Fruit fly (Drosophila melanogaster) whole organism, embryonic: ENCODE results near the gene Hr4.
A peak's percentile ranks its signal among the peaks of the same experiment; 100 is the strongest.

Experiments
- CG10147 ChIP-seq: fragments of 200-800 bp; sonication (Bioruptor generic); optimal IDR thresholded peaks from 2 replicates; lab custom pipeline; 2019; ENCODE audit warnings: missing biosample characterization, mild to moderate bottlenecking, missing genetic modification characterization, moderate library complexity
- CG11398 ChIP-seq: fragments of 200-800 bp; sonication (Bioruptor generic); optimal IDR thresholded peaks from 2 replicates; lab custom pipeline; 2016; ENCODE audit warnings: missing biosample characterization, missing genetic modification characterization
- CG11695 ChIP-seq: fragments of 200-800 bp; sonication (Bioruptor generic); IDR thresholded peaks from 3 replicates; pipeline ENCODE4 v1.3.6; 2022; ENCODE audit warnings: missing biosample characterization, missing genetic modification characterization
- CG12104 ChIP-seq: fragments of 200-800 bp; sonication (Bioruptor generic); optimal IDR thresholded peaks from 3 replicates; lab custom pipeline; 2016; ENCODE audit warnings: missing biosample characterization, missing genetic modification characterization
- CG16813 ChIP-seq: fragments of 200-800 bp; sonication (Bioruptor generic); IDR thresholded peaks from 3 replicates; pipeline ENCODE4 v1.3.6; 2022; ENCODE audit warnings: missing biosample characterization, missing genetic modification characterization; ENCODE audit not compliant: partially characterized antibody
- CG16815 ChIP-seq: fragments of 200-800 bp; sonication (Bioruptor generic); optimal IDR thresholded peaks from 3 replicates; lab custom pipeline; 2017; ENCODE audit warnings: missing biosample characterization, mild to moderate bottlenecking, missing genetic modification characterization
- CG31365 ChIP-seq: fragments of 200-800 bp; sonication (Bioruptor generic); optimal IDR thresholded peaks from 2 replicates; lab custom pipeline; 2018; ENCODE audit warnings: missing biosample characterization, mild to moderate bottlenecking, missing genetic modification characterization
- CG32772 ChIP-seq: fragments of 200-800 bp; sonication (Bioruptor generic); IDR thresholded peaks from 2 replicates; pipeline ENCODE4 v1.3.6; 2022; ENCODE audit warnings: missing biosample characterization, missing genetic modification characterization
- CG6272 ChIP-seq: fragments of 200-800 bp; sonication (Bioruptor generic); IDR thresholded peaks from 2 replicates; pipeline ENCODE4 v1.3.6; 2022; ENCODE audit warnings: missing biosample characterization, missing genetic modification characterization
- CG7357 ChIP-seq: fragments of 200-800 bp; sonication (Bioruptor generic); IDR thresholded peaks from 3 replicates; pipeline ENCODE4 v1.3.6; 2022; ENCODE audit warnings: missing biosample characterization, missing genetic modification characterization
- CG7372 ChIP-seq: fragments of 200-800 bp; sonication (Bioruptor generic); IDR thresholded peaks from 2 replicates; pipeline ENCODE4 v1.3.6; 2022; ENCODE audit warnings: missing biosample characterization, missing genetic modification characterization
- CG8089 ChIP-seq: fragments of 200-800 bp; sonication (Bioruptor generic); optimal IDR thresholded peaks from 3 replicates; lab custom pipeline; 2016; ENCODE audit warnings: missing biosample characterization, missing genetic modification characterization
- CTCF ChIP-seq: fragments of 200-800 bp; sonication (Bioruptor generic); optimal IDR thresholded peaks from 2 replicates; lab custom pipeline; 2017; ENCODE audit warnings: missing biosample characterization, mild to moderate bottlenecking, missing genetic modification characterization, moderate library complexity
- CrebB ChIP-seq: fragments of 200-800 bp; sonication (Bioruptor generic); optimal IDR thresholded peaks from 3 replicates; lab custom pipeline; 2018; ENCODE audit warnings: missing biosample characterization, mild to moderate bottlenecking, missing genetic modification characterization
- Dip3 ChIP-seq: fragments of 200-800 bp; sonication (Bioruptor generic); optimal IDR thresholded peaks from 3 replicates; lab custom pipeline; 2016; ENCODE audit warnings: missing biosample characterization, missing genetic modification characterization
- Doc2 ChIP-seq: fragments of 200-800 bp; sonication (Bioruptor generic); IDR thresholded peaks from 2 replicates; pipeline ENCODE4 v1.3.6; 2022; ENCODE audit warnings: missing biosample characterization, missing genetic modification characterization
- Ets65A ChIP-seq: fragments of 200-800 bp; sonication (Bioruptor generic); peaks from one replicate; lab custom pipeline; 2016; ENCODE audit warnings: missing biosample characterization, missing genetic modification characterization
- H2.0 ChIP-seq: fragments of 200-800 bp; sonication (Bioruptor generic); IDR thresholded peaks from 2 replicates; pipeline ENCODE4 v1.3.6; 2022; ENCODE audit warnings: missing biosample characterization, missing genetic modification characterization
- HmgD ChIP-seq: fragments of 200-800 bp; sonication (Bioruptor generic); optimal IDR thresholded peaks from 3 replicates; lab custom pipeline; 2016; ENCODE audit warnings: missing biosample characterization, missing genetic modification characterization
- Hmr ChIP-seq: fragments of 200-800 bp; sonication (Bioruptor generic); optimal IDR thresholded peaks from 3 replicates; lab custom pipeline; 2017; ENCODE audit warnings: mild to moderate bottlenecking, missing biosample characterization, missing genetic modification reagents, missing genetic modification characterization
- MESR4 ChIP-seq: fragments of 200-800 bp; sonication (Bioruptor generic); optimal IDR thresholded peaks from 2 replicates; lab custom pipeline; 2018; ENCODE audit warnings: missing biosample characterization, mild to moderate bottlenecking, missing genetic modification characterization, moderate library complexity
- Oaz ChIP-seq: fragments of 200-800 bp; sonication (Bioruptor generic); IDR thresholded peaks from 2 replicates; pipeline ENCODE4 v1.3.6; 2022; ENCODE audit warnings: missing biosample characterization, missing genetic modification characterization
- Oli ChIP-seq: fragments of 200-800 bp; sonication (Bioruptor generic); optimal IDR thresholded peaks from 2 replicates; lab custom pipeline; 2018; ENCODE audit warnings: missing biosample characterization, mild to moderate bottlenecking, missing genetic modification characterization, moderate library complexity
- Pdp1 ChIP-seq, 2 experiments: fragments of 200-800 bp; sonication (Bioruptor generic); optimal IDR thresholded peaks; 3 replicates each; lab custom pipeline; 2016; ENCODE audit warnings: missing biosample characterization in 2 of 2, missing genetic modification characterization in 2 of 2, mild to moderate bottlenecking in 1 of 2, moderate library complexity in 1 of 2
- Poxn ChIP-seq: fragments of 200-800 bp; sonication (Bioruptor generic); IDR thresholded peaks from 2 replicates; pipeline ENCODE4 v1.3.6; 2022; ENCODE audit warnings: missing biosample characterization, missing genetic modification characterization
- ac ChIP-seq: fragments of 200-800 bp; sonication (Bioruptor generic); optimal IDR thresholded peaks from 3 replicates; lab custom pipeline; 2017; ENCODE audit warnings: missing biosample characterization, mild to moderate bottlenecking, missing genetic modification characterization
- aop ChIP-seq: fragments of 200-800 bp; sonication (Bioruptor generic); IDR thresholded peaks from 2 replicates; pipeline ENCODE4 v1.3.6; 2022; ENCODE audit warnings: missing biosample characterization, missing genetic modification characterization
- ci ChIP-seq: fragments of 200-800 bp; sonication (Bioruptor generic); IDR thresholded peaks from 3 replicates; pipeline ENCODE4 v1.3.6; 2022; ENCODE audit warnings: missing biosample characterization, missing genetic modification characterization
- corto ChIP-seq: fragments of 200-800 bp; sonication (Bioruptor generic); optimal IDR thresholded peaks from 2 replicates; lab custom pipeline; 2016; ENCODE audit warnings: missing biosample characterization, mild to moderate bottlenecking, missing genetic modification characterization, moderate library complexity
- da ChIP-seq: fragments of 200-800 bp; sonication (Bioruptor generic); optimal IDR thresholded peaks from 2 replicates; lab custom pipeline; 2016; ENCODE audit warnings: missing biosample characterization, missing genetic modification characterization
- dpn ChIP-seq, 2 experiments: fragments of 200-800 bp; sonication (Bioruptor generic); optimal IDR thresholded peaks; 3 replicates each; lab custom pipeline; 2016; ENCODE audit warnings: missing biosample characterization in 2 of 2, missing genetic modification characterization in 2 of 2
- dysf ChIP-seq: fragments of 200-800 bp; sonication (Bioruptor generic); IDR thresholded peaks from 3 replicates; pipeline ENCODE4 v1.3.6; 2022; ENCODE audit warnings: missing biosample characterization, missing genetic modification characterization
- ewg ChIP-seq: fragments of 200-800 bp; sonication (Bioruptor generic); optimal IDR thresholded peaks from 3 replicates; lab custom pipeline; 2017; ENCODE audit warnings: mild to moderate bottlenecking, missing biosample characterization, missing genetic modification reagents, missing genetic modification characterization
- gcm ChIP-seq: fragments of 200-800 bp; sonication (Bioruptor generic); optimal IDR thresholded peaks from 2 replicates; lab custom pipeline; 2019; ENCODE audit warnings: missing biosample characterization, mild to moderate bottlenecking, missing genetic modification characterization, moderate library complexity
- grn ChIP-seq: fragments of 200-800 bp; sonication (Bioruptor generic); optimal IDR thresholded peaks from 3 replicates; lab custom pipeline; 2017; ENCODE audit warnings: missing biosample characterization, missing genetic modification characterization
- hb ChIP-seq: fragments of 200-800 bp; sonication (Bioruptor generic); IDR thresholded peaks from 3 replicates; pipeline ENCODE4 v1.3.6; 2022; ENCODE audit warnings: missing biosample characterization, missing genetic modification characterization; ENCODE audit not compliant: partially characterized antibody
- hkb ChIP-seq, 2 experiments: fragments of 200-800 bp in 1 of 2; fragments of >200 bp in 1 of 2; sonication (Bioruptor generic) in 1 of 2; IDR thresholded peaks in 1 of 2; optimal IDR thresholded peaks in 1 of 2; 2 replicates each; pipeline versions ENCODE4 v1.3.6 to Lab custom; 2017 to 2022; ENCODE audit warnings: missing biosample characterization in 1 of 2, missing genetic modification characterization in 1 of 2
- insv ChIP-seq, 2 experiments: fragments of 200-800 bp; sonication (Bioruptor generic); optimal IDR thresholded peaks; 3 replicates each; lab custom pipeline; 2016 to 2018; ENCODE audit warnings: missing biosample characterization in 2 of 2, missing genetic modification characterization in 2 of 2
- jigr1 ChIP-seq: fragments of 200-800 bp; sonication (Bioruptor generic); IDR thresholded peaks from 3 replicates; pipeline ENCODE4 v1.3.6; 2022; ENCODE audit warnings: missing biosample characterization, missing genetic modification characterization
- kah ChIP-seq: fragments of 200-800 bp; sonication (Bioruptor generic); optimal IDR thresholded peaks from 2 replicates; lab custom pipeline; 2018; ENCODE audit warnings: missing biosample characterization, mild to moderate bottlenecking, missing genetic modification characterization
- otp ChIP-seq: fragments of 200-800 bp; sonication (Bioruptor generic); IDR thresholded peaks from 3 replicates; pipeline ENCODE4, ENCODE4 v1.3.6; 2022; ENCODE audit warnings: missing biosample characterization, missing genetic modification characterization
- pum ChIP-seq: fragments of 200-800 bp; sonication (Bioruptor generic); optimal IDR thresholded peaks from 2 replicates; lab custom pipeline; 2016; ENCODE audit warnings: missing biosample characterization, missing genetic modification characterization
- run ChIP-seq: fragments of 200-800 bp; sonication (Bioruptor generic); optimal IDR thresholded peaks from 3 replicates; lab custom pipeline; 2018; ENCODE audit warnings: missing biosample characterization, mild to moderate bottlenecking, missing genetic modification characterization
- sisA ChIP-seq: fragments of 200-800 bp; sonication (Bioruptor generic); IDR thresholded peaks from 2 replicates; pipeline ENCODE4 v1.3.6; 2022; ENCODE audit warnings: missing biosample characterization, missing genetic modification characterization
- slp2 ChIP-seq: fragments of 200-800 bp; sonication (Bioruptor generic); optimal IDR thresholded peaks from 2 replicates; lab custom pipeline; 2016; ENCODE audit warnings: missing biosample characterization, missing genetic modification characterization
- trem ChIP-seq: fragments of 200-800 bp; optimal IDR thresholded peaks from 3 replicates; lab custom pipeline; 2019; ENCODE audit warnings: missing biosample characterization, mild to moderate bottlenecking, missing genetic modification characterization, moderate library complexity
- twi ChIP-seq: fragments of 200-800 bp; optimal IDR thresholded peaks from 2 replicates; lab custom pipeline; 2019; ENCODE audit warnings: missing biosample characterization, mild to moderate bottlenecking, missing genetic modification characterization, moderate library complexity
- wor ChIP-seq: fragments of 200-800 bp; sonication (Bioruptor generic); IDR thresholded peaks from 2 replicates; pipeline ENCODE4 v1.3.6; 2022; ENCODE audit warnings: missing biosample characterization, missing genetic modification characterization
- z ChIP-seq: fragments of 200-800 bp; sonication (Bioruptor generic); IDR thresholded peaks from 3 replicates; pipeline ENCODE4 v1.3.6; 2022; ENCODE audit warnings: missing biosample characterization, missing genetic modification characterization
- zfh2 ChIP-seq: fragments of 200-800 bp; sonication (Bioruptor generic); optimal IDR thresholded peaks from 2 replicates; lab custom pipeline; 2016; ENCODE audit warnings: missing biosample characterization, missing genetic modification characterization

Hr4 gene

dm6 chrX:1968581-1969258 lies 27.0 kb downstream of the Hr4 start (continued):
- TF ChIP-seq CG32772 (GFP tag; lab: Robert Waterston, UW) (peak; percentile 51), H2.0 (GFP tag; lab: Robert Waterston, UW) (peak; percentile 50; the same call in 1 of the 2 replicates), MESR4 (GFP tag; lab: Kevin White, UChicago) (no peak), aop (GFP tag; lab: Robert Waterston, UW) (no peak), Doc2 (GFP tag; lab: Robert Waterston, UW) (no peak), twi (tag; lab: Kevin White, UChicago) (peak; percentile 21), ci (GFP tag; lab: Robert Waterston, UW) (peak; percentile 84), slp2 (GFP tag; lab: Kevin White, UChicago) (peak; percentile 47), CG11398 (GFP tag; lab: Kevin White, UChicago) (peak; percentile 15), sisA (GFP tag; lab: Robert Waterston, UW) (peak; percentile 70), pum (peak; percentile 46), CG12104 (GFP tag; lab: Kevin White, UChicago) (no peak), da (GFP tag; lab: Kevin White, UChicago) (no peak), ewg (GFP tag; lab: Kevin White, UChicago) (peak; percentile 72), HmgD (GFP tag; lab: Kevin White, UChicago) (no peak), CG7372 (GFP tag; lab: Robert Waterston, UW) (no peak), CG8089 (GFP tag; lab: Kevin White, UChicago) (peak; percentile 51), zfh2 (GFP tag; lab: Kevin White, UChicago) (no peak), ac (GFP tag; lab: Kevin White, UChicago) (no peak), dpn (GFP tag; optimal IDR thresholded peaks at IDR 0.05; lab: Kevin White, UChicago) (peak; percentile 28 to 65), CG10147 (no peak), Oli (peak; percentile 80), grn (GFP tag; lab: Kevin White, UChicago) (no peak), Oaz (GFP tag; lab: Robert Waterston, UW) (peak; percentile 24; the same call in 1 of the 2 replicates), Pdp1 (GFP tag; optimal IDR thresholded peaks at IDR 0.05; lab: Kevin White, UChicago) (peak; percentile 50 to 74), run (tag; lab: Kevin White, UChicago) (peak; percentile 53), CG7357 (GFP tag; lab: Robert Waterston, UW) (peak; percentile 57; the same call in 2 of the 3 replicates), dysf (GFP tag; lab: Robert Waterston, UW) (peak; percentile 64; the same call in 2 of the 3 replicates), CG16815 (GFP tag; lab: Kevin White, UChicago) (no peak), CG6272 (GFP tag; lab: Robert Waterston, UW) (no peak), hb (GFP tag; lab: Robert Waterston, UW) (no peak), z (GFP tag; lab: Robert Waterston, UW) (no peak), CTCF (peak; percentile 11), trem (tag; lab: Kevin White, UChicago) (peak; percentile 29), CrebB (tag; lab: Kevin White, UChicago) (no peak), corto (GFP tag; lab: Kevin White, UChicago) (no peak), Ets65A (GFP tag; lab: Kevin White, UChicago) (peak; percentile 84), kah (GFP tag; lab: Kevin White, UChicago) (peak; percentile 65), hkb (optimal IDR thresholded peaks at IDR 0.05; lab: Kevin White, UChicago) (no peak), hkb (GFP tag; IDR thresholded peaks at IDR 0.05; lab: Robert Waterston, UW) (peak; percentile 66), Dip3 (no peak), Poxn (no peak), CG31365 (tag; lab: Kevin White, UChicago) (peak; percentile 29), wor (GFP tag; lab: Robert Waterston, UW) (peak; percentile 65), CG16813 (no peak), jigr1 (GFP tag; lab: Robert Waterston, UW) (0 out of 3 replicates have a peak, but pooled peaks have one; percentile 11), gcm (GFP tag; lab: Kevin White, UChicago) (peak; percentile 51), insv (GFP tag; optimal IDR thresholded peaks at IDR 0.05; lab: Kevin White, UChicago) (no peak), Hmr (GFP tag; lab: Kevin White, UChicago) (peak; percentile 2), otp (GFP tag; lab: Robert Waterston, UW) (0 out of 3 replicates have a peak, but pooled peaks have one; percentile 31), CG11695 (peak; percentile 57; the same call in 1 of the 3 replicates)
